Worm (Caenorhabditis elegans): ENCODE data around the gene fipp-1.

The fipp-1 gene

ce11 chrV:4357369-4357768 is 14.2 kb upstream of the fipp-1 start (continued):
- TF ChIP-seq blmp-1 (tag; optimal IDR thresholded peaks at IDR 0.05) (peak; percentile 93), pag-3 (tag; optimal IDR thresholded peaks at IDR 0.05; ENCODE audit: borderline replicate concordance, insufficient read depth) (no peak), nhr-85 (tag) (no peak), tlp-1 (tag; optimal IDR thresholded peaks at IDR 0.05) (no peak), skn-1 (tag; optimal IDR thresholded peaks at IDR 0.05) (peak; percentile 38), nhr-47 (tag; optimal IDR thresholded peaks at IDR 0.05) (peak; percentile 22), dsc-1 (tag; optimal IDR thresholded peaks at IDR 0.05) (no peak), tbx-2 (tag; optimal IDR thresholded peaks at IDR 0.05) (peak; percentile 64), nhr-90 (tag; optimal IDR thresholded peaks at IDR 0.05; ENCODE audit: poor library complexity) (no peak), unc-62 (GFP tag; optimal IDR thresholded peaks at IDR 0.05) (no peak), ceh-82 (tag; optimal IDR thresholded peaks at IDR 0.05) (peak in 2 of 3 experiments; percentile 15 to 56), lin-39 (tag; optimal IDR thresholded peaks at IDR 0.05) (no peak), ztf-11 (tag; optimal IDR thresholded peaks at IDR 0.05) (no peak), lsy-2 (tag; optimal IDR thresholded peaks at IDR 0.05) (peak in 1 of 2 experiments; percentile 36), lin-14 (GFP tag; optimal IDR thresholded peaks at IDR 0.05) (peak; percentile 80), mep-1 (tag; optimal IDR thresholded peaks at IDR 0.05) (peak; percentile 7), fkh-8 (tag; optimal IDR thresholded peaks at IDR 0.05) (no peak), ceh-8 (GFP tag; optimal IDR thresholded peaks at IDR 0.05) (peak; percentile 49), nhr-19 (GFP tag; conservative IDR thresholded peaks at IDR 0.05) (no peak)

- TF ChIP-seq efl-3 (GFP tag; optimal IDR thresholded peaks at IDR 0.05) (no peak), zip-4 (GFP tag; optimal IDR thresholded peaks at IDR 0.05) (no peak), nhr-71 (tag; optimal IDR thresholded peaks at IDR 0.05) (no peak), lin-14 (GFP tag; optimal IDR thresholded peaks at IDR 0.05) (peak; percentile 37), ztf-11 (tag; optimal IDR thresholded peaks at IDR 0.05) (no peak), mdl-1 (tag; optimal IDR thresholded peaks at IDR 0.05) (no peak), C16A3.4 (tag; optimal IDR thresholded peaks at IDR 0.05) (no peak), dsc-1 (tag; optimal IDR thresholded peaks at IDR 0.05) (peak; percentile 74), tbx-2 (tag; optimal IDR thresholded peaks at IDR 0.05) (no peak), nhr-19 (GFP tag; conservative IDR thresholded peaks at IDR 0.05) (no peak), rnt-1 (tag; optimal IDR thresholded peaks at IDR 0.05) (no peak), pqm-1 (tag; optimal IDR thresholded peaks at IDR 0.05) (no peak), pag-3 (tag; optimal IDR thresholded peaks at IDR 0.05; ENCODE audit: borderline replicate concordance, insufficient read depth) (no peak), lin-13 (GFP tag; optimal IDR thresholded peaks at IDR 0.05) (no peak), jun-1 (tag; optimal IDR thresholded peaks at IDR 0.05) (no peak)
Observed at ce11 chrV:4359127-4359526, 12.5 kb upstream of the fipp-1 start.

DNA sequence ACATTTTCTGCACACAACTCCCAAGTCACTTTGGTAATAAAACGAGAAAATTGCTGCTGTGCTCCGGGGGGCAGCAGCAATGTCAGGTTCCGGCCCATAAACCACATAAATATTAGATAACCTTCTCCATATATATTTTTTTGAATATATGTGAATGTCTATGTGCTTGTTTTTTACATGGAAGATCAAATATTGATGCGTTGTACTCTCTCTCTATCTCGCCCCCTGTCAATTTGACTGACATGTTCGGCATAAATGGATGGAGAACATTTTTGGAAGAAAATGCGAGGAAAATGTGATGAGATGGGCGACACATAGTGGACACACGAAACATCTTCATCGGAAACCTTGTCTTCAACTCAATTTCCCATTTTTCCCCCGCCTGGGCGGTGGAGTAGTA is 11.6 kb upstream of the fipp-1 start:
- no peak for TF ChIP-seq swsn-7 (tag; optimal IDR thresholded peaks at IDR 0.05)
- TF ChIP-seq lin-14 (GFP tag; optimal IDR thresholded peaks at IDR 0.05), result peak; percentile 46

DNA sequence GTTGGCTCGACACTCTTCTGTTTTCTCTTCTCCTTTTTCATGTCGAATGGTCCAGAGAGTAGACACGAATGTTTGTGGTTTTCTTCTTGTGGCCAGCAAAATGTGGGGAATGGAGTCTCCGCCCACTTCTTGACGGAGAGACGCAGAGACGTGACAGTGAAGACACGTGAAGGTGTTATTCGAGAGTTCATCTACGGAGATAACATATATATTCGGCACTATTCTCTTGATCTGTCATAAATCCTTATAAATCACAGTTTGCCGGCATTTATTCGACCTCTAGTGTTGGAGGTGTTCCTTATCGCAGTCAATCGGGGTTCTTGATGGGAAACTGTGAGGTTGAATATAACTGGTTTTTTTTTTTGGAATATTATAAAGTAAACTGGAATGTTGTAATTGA is 10.1 kb upstream of the fipp-1 start, which contains the start of gene F32D1.3:
Gene F32D1.3, minus strand, starts transcription at position 65 of the 400 bp plus-strand sequence.
- TF ChIP-seq blmp-1 (tag; optimal IDR thresholded peaks at IDR 0.05), result peak; percentile 12
- no peak for TF ChIP-seq nhr-85 (tag)

DNA sequence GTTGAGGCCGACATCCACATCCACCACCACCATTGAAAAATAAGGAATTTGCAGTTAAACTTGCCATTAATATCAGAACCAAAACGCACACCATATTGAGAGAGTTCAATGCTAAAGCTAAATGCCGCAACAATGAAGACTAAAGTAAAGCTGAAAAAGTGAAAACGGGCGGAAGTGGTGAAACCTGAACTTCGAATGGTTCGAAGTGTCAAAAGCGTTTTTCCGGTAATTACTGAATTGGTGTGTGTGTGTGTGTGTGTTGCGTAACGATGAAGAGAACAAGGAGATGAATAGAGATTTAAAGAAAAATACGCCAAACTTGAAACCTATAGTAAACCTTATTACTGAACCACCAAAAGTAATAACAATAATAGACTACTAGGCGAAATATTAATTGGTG is 7.1 kb upstream of the fipp-1 start, which contains the start of gene grl-13:
Gene grl-13, minus strand, starts transcription at position 101 of the 400 bp plus-strand sequence.
- TF ChIP-seq xbp-1 (tag; optimal IDR thresholded peaks at IDR 0.05) (no peak), efl-1 (optimal IDR thresholded peaks at IDR 0.05) (no peak), efl-1 (GFP tag; optimal IDR thresholded peaks at IDR 0.05 in 1 of 2) (no peak), mep-1 (tag; optimal IDR thresholded peaks at IDR 0.05) (no peak), nhr-11 (tag; optimal IDR thresholded peaks at IDR 0.05) (no peak), C16A3.4 (tag; optimal IDR thresholded peaks at IDR 0.05) (no peak), nhr-20 (tag; optimal IDR thresholded peaks at IDR 0.05) (no peak), tlp-1 (tag; optimal IDR thresholded peaks at IDR 0.05) (no peak), C34B4.2 (tag; optimal IDR thresholded peaks at IDR 0.05) (no peak), egl-27 (tag; optimal IDR thresholded peaks at IDR 0.05) (no peak), unc-130 (tag; optimal IDR thresholded peaks at IDR 0.05) (no peak), skn-1 (tag; optimal IDR thresholded peaks at IDR 0.05) (no peak), ces-1 (GFP tag; optimal IDR thresholded peaks at IDR 0.05) (no peak), elt-2 (tag; optimal IDR thresholded peaks at IDR 0.05) (no peak), nhr-19 (GFP tag; conservative IDR thresholded peaks at IDR 0.05) (no peak), lsy-2 (tag; optimal IDR thresholded peaks at IDR 0.05) (no peak), swsn-7 (tag; optimal IDR thresholded peaks at IDR 0.05) (no peak), jun-1 (tag; optimal IDR thresholded peaks at IDR 0.05) (no peak), sox-4 (tag; optimal IDR thresholded peaks at IDR 0.05) (no peak), dsc-1 (tag; optimal IDR thresholded peaks at IDR 0.05) (no peak)
